Worm (Caenorhabditis elegans) whole organism, midembryonic: ENCODE measurements around the gene pptr-1.

Experiments used
- flt-1 ChIP-seq: fragments of 200-800 bp; sonication (Bioruptor generic); IDR thresholded peaks from 2 replicates; pipeline ENCODE4 v1.3.6; 2022; ENCODE audit warnings: missing genetic modification characterization, missing compliant biosample characterization
- klf-2 ChIP-seq: fragments of 200-800 bp; sonication (Bioruptor generic); conservative IDR thresholded peaks from 2 replicates; pipeline ENCODE4 v1.3.6; 2022; ENCODE audit warnings: missing genetic modification reagents, missing genetic modification characterization, missing compliant biosample characterization
- ztf-29 ChIP-seq: fragments of 200-800 bp; sonication (Bioruptor generic); IDR thresholded peaks from 2 replicates; pipeline ENCODE4 v1.3.6; 2022; ENCODE audit warnings: missing genetic modification reagents, missing genetic modification characterization, missing compliant biosample characterization

ce11 chrV:16352282-16352681 lies 5.0 kb upstream of the pptr-1 start:
- TF ChIP-seq flt-1 (GFP tag; lab: Robert Waterston, UW) (no peak), ztf-29 (GFP tag; lab: Robert Waterston, UW) (no peak), klf-2 (no peak)
